Worm (Caenorhabditis elegans) whole organism, late embryonic: ENCODE measurements around the gene C50C3.1.

Source experiments
- Y22D7AL.16 ChIP-seq: sonication (generic microtip); optimal IDR thresholded peaks from 2 replicates; lab custom pipeline; 2016; ENCODE audit warnings: missing genetic modification characterization, missing compliant biosample characterization
- ceh-18 ChIP-seq: sonication (generic microtip); optimal IDR thresholded peaks from 2 replicates; lab custom pipeline; 2016; ENCODE audit warnings: missing genetic modification characterization, missing compliant biosample characterization
- ceh-19 ChIP-seq: fragments of 200-800 bp; sonication (Bioruptor generic); optimal IDR thresholded peaks from 2 replicates; lab custom pipeline; 2018; ENCODE audit warnings: mild to moderate bottlenecking, missing genetic modification characterization, missing compliant biosample characterization
- ets-4 ChIP-seq: sonication (generic microtip); optimal IDR thresholded peaks from 2 replicates; lab custom pipeline; 2016; ENCODE audit warnings: missing genetic modification characterization, missing compliant biosample characterization
- fkh-6 ChIP-seq: sonication (generic microtip); optimal IDR thresholded peaks from 2 replicates; lab custom pipeline; 2016; ENCODE audit warnings: missing genetic modification characterization, missing compliant biosample characterization
- lin-11 ChIP-seq: fragments of 200-800 bp; sonication (Bioruptor generic); optimal IDR thresholded peaks from 2 replicates; lab custom pipeline; 2018; ENCODE audit warnings: mild to moderate bottlenecking, missing genetic modification characterization, missing compliant biosample characterization
- nhr-11 ChIP-seq: fragments of 150-350 bp; optimal IDR thresholded peaks from 2 replicates; lab custom pipeline; 2014; ENCODE audit warnings: missing biosample characterization, missing genetic modification characterization
- pha-4 ChIP-seq: fragments of 150-350 bp; optimal IDR thresholded peaks from 2 replicates; lab custom pipeline; 2018; ENCODE audit warnings: missing biosample characterization, missing genetic modification reagents, missing genetic modification characterization
- pqm-1 ChIP-seq: sonication (generic microtip); optimal IDR thresholded peaks from 2 replicates; lab custom pipeline; 2016; ENCODE audit warnings: missing genetic modification characterization, missing compliant biosample characterization
- unc-86 ChIP-seq: sonication (generic microtip); optimal IDR thresholded peaks from 2 replicates; lab custom pipeline; 2016; ENCODE audit warnings: missing genetic modification characterization, missing compliant biosample characterization

DNA sequence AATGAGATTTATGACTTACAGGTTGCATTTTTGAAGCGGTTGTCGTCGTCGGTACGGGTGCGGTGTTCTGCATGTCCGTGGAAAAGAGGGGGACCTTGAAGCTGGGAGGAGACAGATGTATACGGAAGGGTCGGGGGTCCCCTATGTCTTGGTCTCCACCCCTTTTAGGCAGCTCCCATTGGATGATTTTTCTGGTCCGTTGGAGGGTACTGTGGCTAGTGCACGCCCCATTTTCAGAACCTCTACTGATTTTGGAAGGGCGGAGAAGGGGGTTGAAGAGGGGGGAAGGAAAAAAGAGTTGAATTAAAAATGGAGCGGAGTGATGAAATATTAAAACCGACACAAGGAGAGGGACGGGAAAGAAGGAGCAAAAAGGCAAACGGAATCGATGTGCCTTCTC, 24.4 kb downstream of the C50C3.1 start, which contains the start of gene unc-86:
- no peak for TF ChIP-seq fkh-6 (tag; lab: Kevin White, UChicago)
- TF ChIP-seq pqm-1 (tag; lab: Kevin White, UChicago) = no peak
- TF ChIP-seq ets-4 (tag; lab: Kevin White, UChicago) = no peak
- no peak for TF ChIP-seq lin-11
- TF ChIP-seq ceh-19 (GFP tag; lab: Kevin White, UChicago) = no peak
- TF ChIP-seq nhr-11 = no peak
- TF ChIP-seq pha-4 (tag; lab: Kevin White, UChicago) = no peak
- TF ChIP-seq ceh-18 (tag; lab: Kevin White, UChicago) = no peak
- TF ChIP-seq unc-86 (tag; lab: Kevin White, UChicago) = peak; percentile 25
- no peak for TF ChIP-seq Y22D7AL.16 (tag; lab: Kevin White, UChicago)
